Worm (Caenorhabditis elegans) whole organism, early embryonic: ENCODE results near the gene spp-28.

ENCODE experiments used
- B0310.2 ChIP-seq: sonication (generic microtip); optimal IDR thresholded peaks from 2 replicates; lab custom pipeline; 2016; ENCODE audit warnings: mild to moderate bottlenecking, missing genetic modification characterization, missing compliant biosample characterization
- F13C5.2 ChIP-seq: sonication (generic microtip); optimal IDR thresholded peaks from 2 replicates; lab custom pipeline; 2017; ENCODE audit warnings: mild to moderate bottlenecking, missing genetic modification characterization, inconsistent platforms, missing compliant biosample characterization
- aly-1 ChIP-seq: sonication (generic microtip); optimal IDR thresholded peaks from 2 replicates; lab custom pipeline; 2016; ENCODE audit warnings: missing genetic modification characterization, missing compliant biosample characterization
- ama-1 ChIP-seq: fragments of 150-350 bp; optimal IDR thresholded peaks from 2 replicates; lab custom pipeline; 2014
- ceh-13 ChIP-seq: fragments of 200-800 bp; sonication (Bioruptor generic); optimal IDR thresholded peaks from 2 replicates; lab custom pipeline; 2018; ENCODE audit warnings: mild to moderate bottlenecking, missing genetic modification characterization, missing compliant biosample characterization
- ceh-36 ChIP-seq: sonication (generic microtip); optimal IDR thresholded peaks from 2 replicates; lab custom pipeline; 2016; ENCODE audit warnings: missing genetic modification characterization, inconsistent platforms, missing compliant biosample characterization
- flt-1 ChIP-seq: fragments of 200-800 bp; sonication (Bioruptor generic); IDR thresholded peaks from 2 replicates; pipeline ENCODE4 v1.3.6; 2022; ENCODE audit warnings: missing genetic modification characterization, missing compliant biosample characterization
- hmbx-1 ChIP-seq: sonication (generic microtip); optimal IDR thresholded peaks from 2 replicates; lab custom pipeline; 2016; ENCODE audit warnings: mild to moderate bottlenecking, missing genetic modification characterization, missing compliant biosample characterization
- hmg-4 ChIP-seq: fragments of 200-800 bp; sonication (Bioruptor generic); optimal IDR thresholded peaks from 2 replicates; lab custom pipeline; 2018; ENCODE audit warnings: mild to moderate bottlenecking, missing genetic modification characterization, missing compliant biosample characterization
- pes-1 ChIP-seq: fragments of 200-800 bp; sonication (Bioruptor generic); IDR thresholded peaks from 2 replicates; pipeline ENCODE4 v1.3.6; 2022; ENCODE audit warnings: missing genetic modification reagents, missing genetic modification characterization, missing compliant biosample characterization
- scrt-1 ChIP-seq: fragments of 200-800 bp; sonication (Bioruptor generic); IDR thresholded peaks from 2 replicates; pipeline ENCODE4 v1.3.6; 2022; ENCODE audit warnings: missing genetic modification characterization, missing compliant biosample characterization
- tbx-11 ChIP-seq: fragments of 200-800 bp; sonication (Bioruptor generic); IDR thresholded peaks from 2 replicates; pipeline ENCODE4 v1.3.6; 2022; ENCODE audit warnings: missing genetic modification characterization, missing compliant biosample characterization
- tra-4 ChIP-seq: sonication (generic microtip); optimal IDR thresholded peaks from 2 replicates; lab custom pipeline; 2017; ENCODE audit warnings: missing genetic modification characterization, missing compliant biosample characterization

DNA sequence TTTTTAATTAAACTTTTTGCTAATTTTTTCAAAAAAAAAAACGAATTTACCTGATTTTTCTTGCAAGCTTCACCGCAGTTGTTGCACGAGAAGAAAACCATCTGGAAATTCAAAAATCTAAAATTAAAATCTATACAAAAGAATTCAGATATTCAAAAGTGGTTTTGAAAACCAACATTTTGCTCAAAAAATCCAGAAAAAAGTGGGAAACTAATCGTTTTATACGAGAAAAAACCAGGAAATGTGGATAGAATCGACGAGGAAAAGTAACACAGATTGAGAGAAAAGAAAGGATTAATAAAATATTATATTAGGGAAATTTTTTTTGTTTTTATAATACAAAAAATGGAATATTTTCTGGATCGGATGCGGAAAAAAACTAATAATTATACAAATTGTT, 26.1 kb downstream of the spp-28 start, which contains the start of gene C16C10.8:
- TF ChIP-seq ama-1 (no peak), F13C5.2 (tag; lab: Kevin White, UChicago) (no peak), ceh-13 (GFP tag; lab: Kevin White, UChicago) (no peak), flt-1 (GFP tag; lab: Robert Waterston, UW) (no peak), ceh-36 (tag; lab: Kevin White, UChicago) (no peak), tra-4 (tag; lab: Kevin White, UChicago) (no peak), B0310.2 (tag; lab: Kevin White, UChicago) (no peak), scrt-1 (GFP tag; lab: Robert Waterston, UW) (no peak), hmbx-1 (tag; lab: Kevin White, UChicago) (no peak), pes-1 (GFP tag; lab: Robert Waterston, UW) (no peak), aly-1 (tag; lab: Kevin White, UChicago) (no peak), hmg-4 (GFP tag; lab: Kevin White, UChicago) (no peak), tbx-11 (no peak)
